Worm (Caenorhabditis elegans) whole organism, L1 larva: ENCODE measurements around the gene F54C8.1.

ENCODE experiments used
- C04F5.9 ChIP-seq: sonication (generic microtip); optimal IDR thresholded peaks from 2 replicates; lab custom pipeline; 2016; ENCODE audit warnings: missing genetic modification characterization, missing compliant biosample characterization
- C16A3.4 ChIP-seq: fragments of 150-350 bp; optimal IDR thresholded peaks from 2 replicates; lab custom pipeline; 2014; ENCODE audit warnings: missing biosample characterization, missing genetic modification characterization
- C34B4.2 ChIP-seq: sonication (generic microtip); optimal IDR thresholded peaks from 2 replicates; lab custom pipeline; 2017; ENCODE audit warnings: mild to moderate bottlenecking, missing genetic modification characterization, missing compliant biosample characterization
- Y116A8C.19 ChIP-seq: sonication (generic microtip); optimal IDR thresholded peaks from 2 replicates; lab custom pipeline; 2016; ENCODE audit warnings: missing compliant biosample characterization, missing genetic modification characterization, borderline replicate concordance
- aha-1 ChIP-seq: fragments of 150-350 bp; optimal IDR thresholded peaks from 2 replicates; lab custom pipeline; 2014; ENCODE audit warnings: missing biosample characterization, missing genetic modification characterization
- blmp-1 ChIP-seq: fragments of 150-350 bp; optimal IDR thresholded peaks from 2 replicates; lab custom pipeline; 2014; ENCODE audit warnings: missing biosample characterization, missing genetic modification characterization
- ceh-8 ChIP-seq: fragments of 200-800 bp; sonication (Bioruptor generic); optimal IDR thresholded peaks from 2 replicates; lab custom pipeline; 2018; ENCODE audit warnings: mild to moderate bottlenecking, missing genetic modification characterization, moderate library complexity, missing compliant biosample characterization
- ces-1 ChIP-seq: fragments of 150-350 bp; optimal IDR thresholded peaks from 2 replicates; lab custom pipeline; 2014; ENCODE audit warnings: missing biosample characterization, missing genetic modification reagents, missing genetic modification characterization
- dsc-1 ChIP-seq: sonication (generic microtip); optimal IDR thresholded peaks from 2 replicates; lab custom pipeline; 2016; ENCODE audit warnings: mild to moderate bottlenecking, missing genetic modification characterization, missing compliant biosample characterization
- efl-1 ChIP-seq, 4 experiments: fragments of 150-350 bp; optimal IDR thresholded peaks in 3 of 4; peaks in 1 of 4; 1 replicate in 1 of 4; 2 replicates in 3 of 4; lab custom pipeline; 2014; ENCODE audit warnings: missing biosample characterization in 2 of 4, missing genetic modification characterization in 2 of 4, missing genetic modification reagents in 2 of 4
- egl-13 ChIP-seq: sonication (generic microtip); optimal IDR thresholded peaks from 2 replicates; lab custom pipeline; 2016; ENCODE audit warnings: missing genotype, missing genetic modification reagents, missing genetic modification characterization, missing compliant biosample characterization
- elt-2 ChIP-seq: sonication (generic microtip); optimal IDR thresholded peaks from 2 replicates; lab custom pipeline; 2016; ENCODE audit warnings: missing genetic modification characterization, mild to moderate bottlenecking, inconsistent platforms, missing compliant biosample characterization, missing genetic modification reagents
- elt-3 ChIP-seq, 6 experiments: fragments of 150-350 bp in 1 of 6; sonication (generic microtip); optimal IDR thresholded peaks; 2 replicates each; lab custom pipeline; 2017 to 2018; ENCODE audit warnings: missing biosample characterization in 6 of 6, missing genetic modification characterization in 6 of 6, inconsistent platforms in 1 of 6
- ets-5 ChIP-seq: fragments of 200-800 bp; sonication (Bioruptor generic); IDR thresholded peaks from 2 replicates; pipeline ENCODE4 v1.3.6; 2022; ENCODE audit warnings: missing genetic modification characterization, missing compliant biosample characterization
- fkh-4 ChIP-seq: sonication (generic microtip); optimal IDR thresholded peaks from 2 replicates; lab custom pipeline; 2016; ENCODE audit warnings: missing compliant biosample characterization, missing genetic modification characterization, borderline replicate concordance
- fos-1 ChIP-seq: fragments of 150-350 bp; optimal IDR thresholded peaks from 2 replicates; lab custom pipeline; 2014; ENCODE audit warnings: missing biosample characterization, missing genetic modification characterization
- hlh-4 ChIP-seq: sonication (generic microtip); optimal IDR thresholded peaks from 2 replicates; lab custom pipeline; 2016; ENCODE audit warnings: mild to moderate bottlenecking, missing genetic modification characterization, missing compliant biosample characterization
- lin-14 ChIP-seq: fragments of 200-800 bp; sonication (Bioruptor generic); optimal IDR thresholded peaks from 2 replicates; lab custom pipeline; 2018; ENCODE audit warnings: mild to moderate bottlenecking, missing genetic modification characterization, moderate library complexity, missing compliant biosample characterization
- lin-35 ChIP-seq, 2 experiments: fragments of 150-350 bp; optimal IDR thresholded peaks; 2 replicates each; lab custom pipeline; 2014; ENCODE audit warnings: missing biosample characterization in 2 of 2, missing genetic modification characterization in 2 of 2, missing genetic modification reagents in 2 of 2
- mab-9 ChIP-seq: fragments of 200-800 bp; sonication (Bioruptor generic); IDR thresholded peaks from 2 replicates; pipeline ENCODE4 v1.3.6; 2022; ENCODE audit warnings: missing genetic modification reagents, missing genetic modification characterization, missing compliant biosample characterization
- mep-1 ChIP-seq: fragments of 150-350 bp; optimal IDR thresholded peaks from 2 replicates; lab custom pipeline; 2014; ENCODE audit warnings: missing biosample characterization, missing genetic modification characterization
- nhr-11 ChIP-seq: fragments of 150-350 bp; optimal IDR thresholded peaks from 2 replicates; lab custom pipeline; 2014; ENCODE audit warnings: missing biosample characterization, missing genetic modification characterization
- nhr-19 ChIP-seq: fragments of 200-800 bp; sonication (Bioruptor generic); conservative IDR thresholded peaks from 2 replicates; pipeline ENCODE4 v1.3.6; 2022; ENCODE audit warnings: missing genetic modification characterization, missing compliant biosample characterization
- nhr-20 ChIP-seq: sonication (generic microtip); optimal IDR thresholded peaks from 2 replicates; lab custom pipeline; 2016; ENCODE audit warnings: mild to moderate bottlenecking, missing genetic modification characterization, missing compliant biosample characterization
- nhr-28 ChIP-seq: fragments of 150-350 bp; optimal IDR thresholded peaks from 2 replicates; lab custom pipeline; 2014; ENCODE audit warnings: missing biosample characterization, missing genetic modification characterization
- nhr-47 ChIP-seq: sonication (generic microtip); optimal IDR thresholded peaks from 2 replicates; lab custom pipeline; 2016; ENCODE audit warnings: mild to moderate bottlenecking, missing genetic modification characterization, moderate library complexity, missing compliant biosample characterization
- nhr-76 ChIP-seq: sonication (generic microtip); optimal IDR thresholded peaks from 2 replicates; lab custom pipeline; 2017; ENCODE audit warnings: missing biosample characterization, missing genetic modification characterization
- nhr-77 ChIP-seq: fragments of 150-350 bp; optimal IDR thresholded peaks from 2 replicates; lab custom pipeline; 2014; ENCODE audit warnings: missing biosample characterization, missing genetic modification characterization
- nhr-90 ChIP-seq: sonication (generic microtip); optimal IDR thresholded peaks from 2 replicates; lab custom pipeline; 2016; ENCODE audit warnings: mild to moderate bottlenecking, missing genetic modification characterization, missing compliant biosample characterization; ENCODE audit not compliant: poor library complexity
- pag-3 ChIP-seq: sonication (generic microtip); optimal IDR thresholded peaks from 2 replicates; lab custom pipeline; 2017; ENCODE audit warnings: missing genetic modification characterization, mild to moderate bottlenecking, missing compliant biosample characterization, antibody characterized with exemption, borderline replicate concordance; ENCODE audit not compliant: insufficient read depth
- pax-3 ChIP-seq: fragments of 200-800 bp; sonication (Bioruptor generic); optimal IDR thresholded peaks from 2 replicates; lab custom pipeline; 2018; ENCODE audit warnings: mild to moderate bottlenecking, missing genetic modification characterization, moderate library complexity, missing compliant biosample characterization
- pqm-1 ChIP-seq: sonication (generic microtip); optimal IDR thresholded peaks from 3 replicates; lab custom pipeline; 2017; ENCODE audit warnings: missing biosample characterization, missing genetic modification characterization
- rnt-1 ChIP-seq: sonication (generic microtip); optimal IDR thresholded peaks from 2 replicates; lab custom pipeline; 2016; ENCODE audit warnings: mild to moderate bottlenecking, missing genetic modification characterization, moderate library complexity, missing compliant biosample characterization
- skn-1 ChIP-seq: fragments of 150-350 bp; optimal IDR thresholded peaks from 2 replicates; lab custom pipeline; 2014; ENCODE audit warnings: missing biosample characterization, missing genetic modification characterization
- snpc-4 ChIP-seq: fragments of 150-350 bp; optimal IDR thresholded peaks from 2 replicates; lab custom pipeline; 2014; ENCODE audit warnings: missing biosample characterization, missing genetic modification characterization
- snu-23 ChIP-seq: sonication (generic microtip); optimal IDR thresholded peaks from 2 replicates; lab custom pipeline; 2016; ENCODE audit warnings: missing genetic modification characterization, missing compliant biosample characterization
- sup-37 ChIP-seq: fragments of 200-800 bp; sonication (Bioruptor generic); optimal IDR thresholded peaks from 2 replicates; lab custom pipeline; 2018; ENCODE audit warnings: mild to moderate bottlenecking, missing genetic modification characterization, missing compliant biosample characterization
- tbx-2 ChIP-seq: sonication (generic microtip); optimal IDR thresholded peaks from 2 replicates; lab custom pipeline; 2016; ENCODE audit warnings: missing genetic modification characterization, missing compliant biosample characterization
- unc-98 ChIP-seq: fragments of 200-800 bp; sonication (Bioruptor generic); IDR thresholded peaks from 2 replicates; pipeline ENCODE4 v1.3.6; 2022; ENCODE audit warnings: missing genetic modification characterization, missing compliant biosample characterization
- vab-15 ChIP-seq: sonication (generic microtip); optimal IDR thresholded peaks from 2 replicates; lab custom pipeline; 2017; ENCODE audit warnings: missing genotype, mild to moderate bottlenecking, missing genetic modification characterization, missing compliant biosample characterization
- zip-4 ChIP-seq: fragments of 200-800 bp; sonication (Bioruptor generic); optimal IDR thresholded peaks from 2 replicates; lab custom pipeline; 2018; ENCODE audit warnings: mild to moderate bottlenecking, missing genetic modification characterization, moderate library complexity, missing compliant biosample characterization
- ztf-11 ChIP-seq, 2 experiments: sonication (generic microtip); optimal IDR thresholded peaks; 2 replicates each; lab custom pipeline; 2016 to 2017; ENCODE audit warnings: missing genetic modification characterization in 2 of 2, missing biosample characterization in 1 of 2, missing compliant biosample characterization in 1 of 2
- ztf-4 ChIP-seq: fragments of 150-350 bp; optimal IDR thresholded peaks from 2 replicates; lab custom pipeline; 2014; ENCODE audit warnings: missing biosample characterization, missing genetic modification characterization

The F54C8.1 gene

ce11 chrIII:9467095-9467494 lies 27.6 kb downstream of the F54C8.1 start, which contains the start of gene baf-1 (continued):
- TF ChIP-seq ztf-4 (tag; lab: Kevin White, UChicago) (no peak), ceh-8 (no peak), hlh-4 (tag; lab: Kevin White, UChicago) (no peak), C16A3.4 (tag; lab: Kevin White, UChicago) (peak; percentile 50), fos-1 (tag; lab: Kevin White, UChicago) (peak; percentile 1), pax-3 (peak; percentile 19), tbx-2 (tag; lab: Kevin White, UChicago) (peak; percentile 60), elt-2 (tag; lab: Kevin White, UChicago) (peak; percentile 64), nhr-19 (GFP tag; lab: Robert Waterston, UW) (peak; percentile 46), C04F5.9 (tag; lab: Kevin White, UChicago) (no peak), C34B4.2 (tag; lab: Kevin White, UChicago) (no peak), nhr-28 (tag; lab: Kevin White, UChicago) (no peak), ces-1 (GFP tag; lab: Kevin White, UChicago) (no peak), blmp-1 (tag; lab: Kevin White, UChicago) (peak; percentile 30), mep-1 (tag; lab: Kevin White, UChicago) (peak; percentile 51), nhr-20 (tag; lab: Kevin White, UChicago) (peak; percentile 66), fkh-4 (no peak), snu-23 (GFP tag; lab: Kevin White, UChicago) (peak; percentile 60), unc-98 (GFP tag; lab: Robert Waterston, UW) (no peak), nhr-90 (tag; lab: Kevin White, UChicago) (peak; percentile 77), pag-3 (no peak), snpc-4 (tag; lab: Kevin White, UChicago) (peak; percentile 76), dsc-1 (peak; percentile 44), vab-15 (tag; lab: Kevin White, UChicago) (no peak), ets-5 (GFP tag; lab: Robert Waterston, UW) (no peak), nhr-77 (tag; lab: Kevin White, UChicago) (peak; percentile 39), elt-3 (tag; optimal IDR thresholded peaks at IDR 0.05; lab: Kevin White, UChicago) (peak in 1 of 6 experiments; percentile 54), skn-1 (tag; lab: Kevin White, UChicago) (peak; percentile 81), rnt-1 (peak; percentile 83), egl-13 (tag; lab: Kevin White, UChicago) (no peak), aha-1 (no peak)

ce11 chrIII:9467857-9468256 lies 28.4 kb downstream of the F54C8.1 start, which contains the start of gene tag-342:
Gene tag-342, plus strand, starts transcription at chrIII:9468157.
- TF ChIP-seq sup-37 (GFP tag; lab: Kevin White, UChicago) (no peak), mab-9 (GFP tag; lab: Robert Waterston, UW) (no peak), ztf-4 (tag; lab: Kevin White, UChicago) (no peak), fos-1 (tag; lab: Kevin White, UChicago) (no peak), lin-14 (GFP tag; lab: Kevin White, UChicago) (no peak), nhr-19 (GFP tag; lab: Robert Waterston, UW) (no peak), nhr-76 (tag; lab: Kevin White, UChicago) (no peak), nhr-11 (tag; lab: Kevin White, UChicago) (no peak), nhr-47 (tag; lab: Kevin White, UChicago) (no peak), zip-4 (no peak)

DNA sequence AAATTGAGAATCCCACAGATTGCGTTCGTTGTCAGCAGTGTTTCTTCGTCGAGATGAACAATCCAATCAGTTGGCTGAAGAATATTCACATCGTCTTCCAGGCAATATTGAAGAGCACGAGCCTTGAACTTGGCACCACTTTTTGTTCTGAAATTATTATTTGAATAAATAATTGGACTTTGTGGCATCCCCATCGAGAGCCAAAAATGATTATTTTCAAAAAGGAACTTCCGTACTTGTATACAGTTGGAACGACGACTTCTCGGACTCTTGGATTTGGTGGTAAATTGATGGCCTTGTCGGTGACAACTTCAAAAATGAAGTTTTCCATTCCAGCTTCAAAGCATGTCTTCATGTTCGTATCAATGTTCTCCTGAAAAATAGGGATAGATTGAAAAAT lies 32.5 kb downstream of the F54C8.1 start:
- TF ChIP-seq Y116A8C.19 (no peak), efl-1 (optimal IDR thresholded peaks at IDR 0.05; lab: Kevin White, UChicago) (no peak), efl-1 (GFP tag; optimal IDR thresholded peaks at IDR 0.05 in 1 of 2; lab: Kevin White, UChicago) (no peak), pqm-1 (tag; lab: Kevin White, UChicago) (no peak), ceh-8 (no peak), ztf-11 (tag; optimal IDR thresholded peaks at IDR 0.05; lab: Kevin White, UChicago) (no peak), lin-35 (GFP tag; optimal IDR thresholded peaks at IDR 0.05; lab: Kevin White, UChicago) (no peak)
